Worm (Caenorhabditis elegans) whole organism, early embryonic: ENCODE data around the gene srh-85.

ENCODE experiments used
- aly-1 ChIP-seq: sonication (generic microtip); optimal IDR thresholded peaks from 2 replicates; lab custom pipeline; 2016; ENCODE audit warnings: missing genetic modification characterization, missing compliant biosample characterization
- ama-1 ChIP-seq: fragments of 150-350 bp; optimal IDR thresholded peaks from 2 replicates; lab custom pipeline; 2014
- ceh-13 ChIP-seq: fragments of 200-800 bp; sonication (Bioruptor generic); optimal IDR thresholded peaks from 2 replicates; lab custom pipeline; 2018; ENCODE audit warnings: mild to moderate bottlenecking, missing genetic modification characterization, missing compliant biosample characterization
- flt-1 ChIP-seq: fragments of 200-800 bp; sonication (Bioruptor generic); IDR thresholded peaks from 2 replicates; pipeline ENCODE4 v1.3.6; 2022; ENCODE audit warnings: missing genetic modification characterization, missing compliant biosample characterization
- sea-1 ChIP-seq: fragments of 200-800 bp; sonication (Bioruptor generic); conservative IDR thresholded peaks from 2 replicates; pipeline ENCODE4 v1.3.6; 2022; ENCODE audit warnings: missing genetic modification characterization, missing compliant biosample characterization
- tbx-11 ChIP-seq: fragments of 200-800 bp; sonication (Bioruptor generic); IDR thresholded peaks from 2 replicates; pipeline ENCODE4 v1.3.6; 2022; ENCODE audit warnings: missing genetic modification characterization, missing compliant biosample characterization
- tbx-37 ChIP-seq: fragments of 200-800 bp; sonication (Bioruptor generic); conservative IDR thresholded peaks from 2 replicates; pipeline ENCODE4 v1.3.6; 2022; ENCODE audit warnings: missing genetic modification reagents, missing genetic modification characterization, missing compliant biosample characterization

DNA sequence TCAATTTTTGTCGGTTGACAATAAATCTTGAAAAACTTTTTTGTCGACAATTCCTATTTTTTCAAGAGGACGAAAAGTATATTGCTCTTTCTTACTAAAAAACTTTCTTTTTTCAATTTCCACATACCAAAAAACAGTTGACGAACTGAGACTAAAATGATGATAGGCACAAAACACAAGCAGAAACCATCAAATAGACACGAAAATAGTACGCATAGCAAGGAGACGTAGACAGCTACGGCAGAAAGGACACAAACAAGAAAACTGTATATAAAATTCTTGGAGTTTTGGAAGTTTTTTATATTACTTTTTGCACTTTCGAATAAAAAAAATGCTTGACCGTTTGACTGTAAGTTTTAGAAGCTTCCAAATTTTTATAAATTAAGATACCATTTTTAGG, 26.9 kb upstream of the srh-85 start, which contains the start of gene K12D9.1:
- no peak for TF ChIP-seq ceh-13 (GFP tag; lab: Kevin White, UChicago)
- TF ChIP-seq flt-1 (GFP tag; lab: Robert Waterston, UW), result no peak
- no peak for TF ChIP-seq ama-1 (lab: Kevin White, UChicago)
- no peak for TF ChIP-seq sea-1 (GFP tag; lab: Robert Waterston, UW)
- no peak for TF ChIP-seq tbx-11
- TF ChIP-seq aly-1, result no peak
- no peak for TF ChIP-seq tbx-37 (GFP tag; lab: Robert Waterston, UW)
